Fruit fly (Drosophila melanogaster): Measurements from ENCODE around the gene tho2.

- TF ChIP-seq CG8319 (GFP tag; optimal IDR thresholded peaks at IDR 0.05) (no peak), net (GFP tag; optimal IDR thresholded peaks at IDR 0.05) (no peak), esn (GFP tag; optimal IDR thresholded peaks at IDR 0.05) (no peak), CG10669 (GFP tag; optimal IDR thresholded peaks at IDR 0.05) (no peak)
Measured at dm6 chr2L:2194305-2194828, 49.4 kb upstream of the tho2 start.

Data from whole organism, prepupa.